Worm (Caenorhabditis elegans) whole organism, young adult: ENCODE results near the gene gei-14.

Experiments
- B0019.2 ChIP-seq: fragments of 200-800 bp; sonication (Bioruptor generic); conservative IDR thresholded peaks from 2 replicates; pipeline ENCODE4 v1.3.6; 2022; ENCODE audit warnings: missing genetic modification reagents, missing genetic modification characterization, missing compliant biosample characterization
- B0261.1 ChIP-seq: sonication (generic microtip); optimal IDR thresholded peaks from 2 replicates; lab custom pipeline; 2016; ENCODE audit warnings: mild to moderate bottlenecking, missing genetic modification characterization, moderate library complexity, missing compliant biosample characterization
- B0336.3 ChIP-seq: fragments of 200-800 bp; sonication (Bioruptor generic); IDR thresholded peaks from 2 replicates; pipeline ENCODE4 v1.3.6; 2022; ENCODE audit warnings: missing genetic modification characterization, missing compliant biosample characterization
- C06A6.2 ChIP-seq: fragments of 200-800 bp; sonication (Bioruptor generic); conservative IDR thresholded peaks from 2 replicates; pipeline ENCODE4 v1.3.6; 2022; ENCODE audit warnings: missing genetic modification characterization, missing compliant biosample characterization
- C17E4.6 ChIP-seq: fragments of 200-800 bp; sonication (Bioruptor generic); IDR thresholded peaks from 2 replicates; pipeline ENCODE4 v1.3.6; 2022; ENCODE audit warnings: missing genetic modification reagents, missing genetic modification characterization, missing compliant biosample characterization
- D2030.7 ChIP-seq: fragments of 200-800 bp; sonication (Bioruptor generic); IDR thresholded peaks from 2 replicates; pipeline ENCODE4 v1.3.6; 2022; ENCODE audit warnings: missing genetic modification reagents, missing genetic modification characterization, missing compliant biosample characterization
- F10E7.11 ChIP-seq: sonication (generic microtip); optimal IDR thresholded peaks from 2 replicates; lab custom pipeline; 2017; ENCODE audit warnings: mild to moderate bottlenecking, missing genetic modification characterization, moderate library complexity, missing compliant biosample characterization
- F23B12.7 ChIP-seq: sonication (generic microtip); optimal IDR thresholded peaks from 2 replicates; lab custom pipeline; 2017; ENCODE audit warnings: missing genetic modification characterization, mild to moderate bottlenecking, missing compliant biosample characterization, antibody characterized with exemption, moderate library complexity; ENCODE audit not compliant: insufficient read depth
- F39B2.1 ChIP-seq: fragments of 200-800 bp; sonication (Bioruptor generic); IDR thresholded peaks from 2 replicates; pipeline ENCODE4 v1.3.6; 2022; ENCODE audit warnings: missing genetic modification reagents, missing genetic modification characterization, missing compliant biosample characterization
- F57A8.1 ChIP-seq: fragments of 200-800 bp; sonication (Bioruptor generic); optimal IDR thresholded peaks from 2 replicates; lab custom pipeline; 2018; ENCODE audit warnings: mild to moderate bottlenecking, missing genetic modification characterization, moderate library complexity, missing compliant biosample characterization
- K11D2.4 ChIP-seq: fragments of 200-800 bp; sonication (Bioruptor generic); IDR thresholded peaks from 2 replicates; pipeline ENCODE4 v1.3.6; 2022; ENCODE audit warnings: missing genetic modification reagents, missing genetic modification characterization, missing compliant biosample characterization
- Y53F4B.3 ChIP-seq: fragments of 200-800 bp; sonication (Bioruptor generic); IDR thresholded peaks from 2 replicates; pipeline ENCODE4 v1.3.6; 2022; ENCODE audit warnings: missing genetic modification reagents, missing genetic modification characterization, missing compliant biosample characterization
- Y67H2A.10 ChIP-seq: fragments of 200-800 bp; sonication (Bioruptor generic); conservative IDR thresholded peaks from 2 replicates; pipeline ENCODE4 v1.3.6; 2022; ENCODE audit warnings: missing genetic modification reagents, missing genetic modification characterization, missing compliant biosample characterization
- Y95B8A.8 ChIP-seq: fragments of 200-800 bp; sonication (Bioruptor generic); IDR thresholded peaks from 2 replicates; pipeline ENCODE4 v1.3.6; 2022; ENCODE audit warnings: missing genetic modification reagents, missing genetic modification characterization, missing compliant biosample characterization
- ZK185.1 ChIP-seq: sonication (generic microtip); optimal IDR thresholded peaks from 2 replicates; lab custom pipeline; 2016; ENCODE audit warnings: mild to moderate bottlenecking, missing genetic modification characterization, missing compliant biosample characterization; ENCODE audit not compliant: poor library complexity, severe bottlenecking
- akir-1 ChIP-seq: fragments of 200-800 bp; sonication (Bioruptor generic); optimal IDR thresholded peaks from 2 replicates; lab custom pipeline; 2018; ENCODE audit warnings: mild to moderate bottlenecking, missing genetic modification characterization, moderate library complexity, missing compliant biosample characterization
- aptf-3 ChIP-seq: fragments of 200-800 bp; sonication (Bioruptor generic); IDR thresholded peaks from 2 replicates; pipeline ENCODE4 v1.3.6; 2022; ENCODE audit warnings: missing genetic modification characterization, missing compliant biosample characterization
- athp-1 ChIP-seq: sonication (generic microtip); optimal IDR thresholded peaks from 2 replicates; lab custom pipeline; 2017; ENCODE audit warnings: mild to moderate bottlenecking, missing genetic modification characterization, missing compliant biosample characterization
- attf-6 ChIP-seq: fragments of 200-800 bp; sonication (Bioruptor generic); IDR thresholded peaks from 2 replicates; pipeline ENCODE4 v1.3.6; 2022; ENCODE audit warnings: missing genetic modification reagents, missing genetic modification characterization, missing compliant biosample characterization
- ccch-3 ChIP-seq: fragments of 200-800 bp; sonication (Bioruptor generic); optimal IDR thresholded peaks from 2 replicates; lab custom pipeline; 2018; ENCODE audit warnings: mild to moderate bottlenecking, missing genetic modification characterization, missing compliant biosample characterization
- ceh-100 ChIP-seq: fragments of 200-800 bp; sonication (Bioruptor generic); IDR thresholded peaks from 2 replicates; pipeline ENCODE4 v1.3.6; 2022; ENCODE audit warnings: missing genetic modification reagents, missing genetic modification characterization, missing compliant biosample characterization
- ceh-27 ChIP-seq: fragments of 200-800 bp; sonication (Bioruptor generic); optimal IDR thresholded peaks from 2 replicates; lab custom pipeline; 2018; ENCODE audit warnings: mild to moderate bottlenecking, missing genetic modification characterization, moderate library complexity, missing compliant biosample characterization
- ceh-79 ChIP-seq: sonication (generic microtip); optimal IDR thresholded peaks from 2 replicates; lab custom pipeline; 2017; ENCODE audit warnings: mild to moderate bottlenecking, missing genetic modification characterization, missing compliant biosample characterization
- ceh-91 ChIP-seq: fragments of 200-800 bp; sonication (Bioruptor generic); IDR thresholded peaks from 2 replicates; pipeline ENCODE4 v1.3.6; 2022; ENCODE audit warnings: missing genetic modification reagents, missing genetic modification characterization, missing compliant biosample characterization
- die-1 ChIP-seq: sonication (generic microtip); optimal IDR thresholded peaks from 2 replicates; lab custom pipeline; 2016; ENCODE audit warnings: missing genotype, mild to moderate bottlenecking, missing genetic modification characterization, missing compliant biosample characterization
- dpff-1 ChIP-seq: sonication (generic microtip); optimal IDR thresholded peaks from 2 replicates; lab custom pipeline; 2017; ENCODE audit warnings: mild to moderate bottlenecking, missing genetic modification characterization, missing compliant biosample characterization
- efl-1 ChIP-seq: fragments of 150-350 bp; optimal IDR thresholded peaks from 2 replicates; lab custom pipeline; 2014; ENCODE audit warnings: missing biosample characterization, missing genetic modification reagents, missing genetic modification characterization
- egl-44 ChIP-seq: fragments of 200-800 bp; sonication (Bioruptor generic); IDR thresholded peaks from 2 replicates; pipeline ENCODE4 v1.3.6; 2022; ENCODE audit warnings: missing genetic modification reagents, missing genetic modification characterization, missing compliant biosample characterization
- egrh-3 ChIP-seq: fragments of 200-800 bp; sonication (Bioruptor generic); IDR thresholded peaks from 2 replicates; pipeline ENCODE4 v1.3.6; 2022; ENCODE audit warnings: missing genetic modification reagents, missing genetic modification characterization, missing compliant biosample characterization
- hsf-1 ChIP-seq: fragments of 200-800 bp; sonication (Bioruptor generic); IDR thresholded peaks from 2 replicates; pipeline ENCODE4 v1.3.6; 2022; ENCODE audit warnings: missing genetic modification reagents, missing genetic modification characterization, missing compliant biosample characterization
- lin-35 ChIP-seq, 3 experiments: fragments of 150-350 bp in 2 of 3; sonication (generic microtip) in 1 of 3; optimal IDR thresholded peaks; 2 replicates each; lab custom pipeline; 2014 to 2018; ENCODE audit warnings: missing biosample characterization in 3 of 3, missing genetic modification characterization in 3 of 3, missing genetic modification reagents in 3 of 3
- lin-40 ChIP-seq: sonication (generic microtip); optimal IDR thresholded peaks from 2 replicates; lab custom pipeline; 2016; ENCODE audit warnings: missing genetic modification characterization, mild to moderate bottlenecking, missing compliant biosample characterization, missing genotype, missing genetic modification reagents
- lin-54 ChIP-seq: fragments of 200-800 bp; sonication (Bioruptor generic); optimal IDR thresholded peaks from 2 replicates; lab custom pipeline; 2018; ENCODE audit warnings: mild to moderate bottlenecking, missing genetic modification characterization, missing compliant biosample characterization
- lsl-1 ChIP-seq: fragments of 200-800 bp; sonication (Bioruptor generic); optimal IDR thresholded peaks from 2 replicates; lab custom pipeline; 2018; ENCODE audit warnings: mild to moderate bottlenecking, missing genetic modification characterization, moderate library complexity, missing compliant biosample characterization
- madf-10 ChIP-seq: sonication (generic microtip); optimal IDR thresholded peaks from 2 replicates; lab custom pipeline; 2016; ENCODE audit warnings: mild to moderate bottlenecking, missing genetic modification characterization, missing compliant biosample characterization
- madf-6 ChIP-seq: fragments of 200-800 bp; sonication (Bioruptor generic); IDR thresholded peaks from 2 replicates; pipeline ENCODE4 v1.3.6; 2022; ENCODE audit warnings: missing genetic modification reagents, missing genetic modification characterization, missing compliant biosample characterization
- nfya-1 ChIP-seq: sonication (generic microtip); optimal IDR thresholded peaks from 2 replicates; lab custom pipeline; 2017; ENCODE audit warnings: antibody characterized with exemption, missing compliant biosample characterization, missing genetic modification characterization, borderline replicate concordance; ENCODE audit not compliant: insufficient read depth
- nhr-179 ChIP-seq: sonication (generic microtip); optimal IDR thresholded peaks from 2 replicates; lab custom pipeline; 2016; ENCODE audit warnings: mild to moderate bottlenecking, missing genetic modification characterization, missing compliant biosample characterization
- nhr-27 ChIP-seq: fragments of 200-800 bp; sonication (Bioruptor generic); optimal IDR thresholded peaks from 2 replicates; lab custom pipeline; 2018; ENCODE audit warnings: mild to moderate bottlenecking, missing genetic modification characterization, moderate library complexity, missing compliant biosample characterization
- pbrm-1 ChIP-seq: fragments of 200-800 bp; sonication (Bioruptor generic); IDR thresholded peaks from 2 replicates; pipeline ENCODE4 v1.3.6; 2022; ENCODE audit warnings: missing genetic modification reagents, missing genetic modification characterization, missing compliant biosample characterization
- pha-4 ChIP-seq: fragments of 150-350 bp; sonication (generic microtip); optimal IDR thresholded peaks from 2 replicates; lab custom pipeline; 2014; ENCODE audit warnings: missing biosample characterization, missing genetic modification reagents, missing genetic modification characterization
- repo-1 ChIP-seq: sonication (generic microtip); optimal IDR thresholded peaks from 2 replicates; lab custom pipeline; 2017; ENCODE audit warnings: mild to moderate bottlenecking, missing genetic modification characterization, missing compliant biosample characterization
- sdz-38 ChIP-seq: sonication (generic microtip); optimal IDR thresholded peaks from 2 replicates; lab custom pipeline; 2016; ENCODE audit warnings: missing genotype, missing genetic modification characterization, missing compliant biosample characterization
- snpc-1.3 ChIP-seq: sonication (generic microtip); optimal IDR thresholded peaks from 2 replicates; lab custom pipeline; 2017; ENCODE audit warnings: missing genetic modification characterization, mild to moderate bottlenecking, missing compliant biosample characterization, antibody characterized with exemption, moderate library complexity, missing genotype, missing genetic modification reagents; ENCODE audit not compliant: insufficient read depth
- snpc-3.4 ChIP-seq: sonication (generic microtip); optimal IDR thresholded peaks from 2 replicates; lab custom pipeline; 2017; ENCODE audit warnings: missing genetic modification characterization, mild to moderate bottlenecking, missing compliant biosample characterization, antibody characterized with exemption, moderate library complexity, missing genotype, missing genetic modification reagents
- somi-1 ChIP-seq: fragments of 200-800 bp; sonication (Bioruptor generic); optimal IDR thresholded peaks from 2 replicates; lab custom pipeline; 2018; ENCODE audit warnings: mild to moderate bottlenecking, missing genetic modification characterization, missing compliant biosample characterization
- unc-62 ChIP-seq: fragments of 150-350 bp; optimal IDR thresholded peaks from 2 replicates; lab custom pipeline; 2014; ENCODE audit warnings: missing biosample characterization, missing genetic modification reagents, missing genetic modification characterization
- ztf-26 ChIP-seq: sonication (generic microtip); optimal IDR thresholded peaks from 2 replicates; lab custom pipeline; 2017; ENCODE audit warnings: missing genetic modification characterization, missing compliant biosample characterization

The gei-14 gene

ce11 chrII:8253160-8253793, 22.8 kb downstream of the gei-14 start, which contains the start of gene F35C11.5:
Gene F35C11.5 (plus strand): TSS chrII:8253743.
- TF ChIP-seq Y67H2A.10 (no peak), madf-6 (GFP tag; lab: Robert Waterston, UW) (peak; percentile 92), F57A8.1 (GFP tag; lab: Kevin White, UChicago) (no peak), ceh-100 (GFP tag; lab: Robert Waterston, UW) (no peak), sdz-38 (tag; lab: Kevin White, UChicago) (no peak), unc-62 (GFP tag; lab: Kevin White, UChicago) (no peak), lin-54 (GFP tag; lab: Kevin White, UChicago) (peak; percentile 48), C17E4.6 (GFP tag; lab: Robert Waterston, UW) (no peak), nhr-27 (no peak), efl-1 (GFP tag; lab: Kevin White, UChicago) (peak; percentile 86), pha-4 (no peak), B0019.2 (GFP tag; lab: Robert Waterston, UW) (peak; percentile 45; the same call in 1 of the 2 replicates), athp-1 (tag; lab: Kevin White, UChicago) (no peak), egrh-3 (GFP tag; lab: Robert Waterston, UW) (no peak), hsf-1 (no peak), ceh-27 (GFP tag; lab: Kevin White, UChicago) (no peak), aptf-3 (no peak), dpff-1 (no peak), Y95B8A.8 (GFP tag; lab: Robert Waterston, UW) (no peak), B0261.1 (no peak), ceh-91 (peak; percentile 79), ZK185.1 (no peak), F39B2.1 (GFP tag; lab: Robert Waterston, UW) (no peak), ceh-79 (tag; lab: Kevin White, UChicago) (no peak), C06A6.2 (GFP tag; lab: Robert Waterston, UW) (no peak), egl-44 (GFP tag; lab: Robert Waterston, UW) (no peak), die-1 (tag; lab: Kevin White, UChicago) (no peak), B0336.3 (GFP tag; lab: Robert Waterston, UW) (no peak), snpc-1.3 (no peak), ztf-26 (tag; lab: Kevin White, UChicago) (no peak), lin-35 (GFP tag; optimal IDR thresholded peaks at IDR 0.05; lab: Kevin White, UChicago) (no peak), somi-1 (no peak), nfya-1 (tag; lab: Kevin White, UChicago) (no peak), pbrm-1 (GFP tag; lab: Robert Waterston, UW) (no peak), Y53F4B.3 (GFP tag; lab: Robert Waterston, UW) (no peak), K11D2.4 (GFP tag; lab: Robert Waterston, UW) (no peak), attf-6 (no peak), madf-10 (no peak), repo-1 (tag; lab: Kevin White, UChicago) (no peak), D2030.7 (peak; percentile 39; the same call in 1 of the 2 replicates), snpc-3.4 (peak; percentile 29), F10E7.11 (tag; lab: Kevin White, UChicago) (no peak), nhr-179 (tag; lab: Kevin White, UChicago) (no peak), F23B12.7 (no peak), lin-40 (no peak), akir-1 (GFP tag; lab: Kevin White, UChicago) (no peak), lsl-1 (peak; percentile 93), ccch-3 (GFP tag; lab: Kevin White, UChicago) (no peak)
